Fruit fly (Drosophila melanogaster): ENCODE data around the gene GCS1.

DNA sequence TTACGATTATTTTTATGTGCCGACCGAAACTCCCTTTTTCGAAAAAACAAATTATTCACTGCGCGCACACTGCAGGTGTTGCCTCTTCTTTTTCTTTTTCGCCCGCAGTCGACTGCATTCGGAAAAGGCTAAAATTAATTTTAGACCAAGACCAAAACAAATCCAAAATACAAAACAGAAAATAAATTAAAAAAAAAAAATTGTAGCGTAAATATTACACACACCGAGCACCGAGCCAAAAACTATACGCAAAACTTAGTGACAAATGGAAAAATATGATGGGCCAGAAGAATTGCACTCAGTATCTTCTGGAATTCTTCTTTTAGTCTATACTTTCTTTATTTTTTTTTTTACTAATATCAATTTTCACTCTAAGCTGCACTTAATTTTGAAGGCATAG is 45.1 kb downstream of the GCS1 start, which contains the start of gene CG44422:
- no peak for TF ChIP-seq pan (optimal IDR thresholded peaks at IDR 0.05)
- no peak for TF ChIP-seq psq (optimal IDR thresholded peaks at IDR 0.05)
- no peak for TF ChIP-seq Dll (optimal IDR thresholded peaks at IDR 0.05)
- no peak for TF ChIP-seq EcR (GFP tag; optimal IDR thresholded peaks at IDR 0.05)

Measured in whole organism.